Fruit fly (Drosophila melanogaster) whole organism, embryonic: ENCODE measurements around the gene CG8281.

Source experiments
- Ada2b ChIP-seq: fragments of 200-800 bp; sonication (Bioruptor generic); IDR thresholded peaks from 2 replicates; pipeline ENCODE4 v1.3.6; 2022; ENCODE audit warnings: missing biosample characterization, missing genetic modification characterization
- Blimp-1 ChIP-seq: fragments of 200-800 bp; sonication (Bioruptor generic); optimal IDR thresholded peaks from 3 replicates; lab custom pipeline; 2018; ENCODE audit warnings: missing biosample characterization, missing genetic modification characterization, mild to moderate bottlenecking, moderate library complexity, missing genetic modification reagents
- CG11695 ChIP-seq: fragments of 200-800 bp; sonication (Bioruptor generic); IDR thresholded peaks from 3 replicates; pipeline ENCODE4 v1.3.6; 2022; ENCODE audit warnings: missing biosample characterization, missing genetic modification characterization
- CG13296 ChIP-seq: fragments of 200-800 bp; sonication (Bioruptor generic); optimal IDR thresholded peaks from 3 replicates; lab custom pipeline; 2018; ENCODE audit warnings: missing biosample characterization, mild to moderate bottlenecking, missing genetic modification characterization
- CG13424 ChIP-seq: fragments of 200-800 bp; sonication (Bioruptor generic); optimal IDR thresholded peaks from 2 replicates; lab custom pipeline; 2019; ENCODE audit warnings: missing biosample characterization, mild to moderate bottlenecking, missing genetic modification characterization, moderate library complexity
- CG15269 ChIP-seq: fragments of 200-800 bp; sonication (Bioruptor generic); optimal IDR thresholded peaks from 2 replicates; lab custom pipeline; 2018; ENCODE audit warnings: missing biosample characterization, mild to moderate bottlenecking, missing genetic modification characterization, moderate library complexity
- CG16863 ChIP-seq: fragments of 200-800 bp; sonication (Bioruptor generic); optimal IDR thresholded peaks from 3 replicates; lab custom pipeline; 2016; ENCODE audit warnings: missing biosample characterization, missing genetic modification characterization
- CG17829 ChIP-seq: fragments of 200-800 bp; optimal IDR thresholded peaks from 2 replicates; lab custom pipeline; 2019; ENCODE audit warnings: missing biosample characterization, mild to moderate bottlenecking, missing genetic modification characterization, moderate library complexity
- CG18262 ChIP-seq: fragments of 200-800 bp; optimal IDR thresholded peaks from 3 replicates; lab custom pipeline; 2019; ENCODE audit warnings: missing biosample characterization, mild to moderate bottlenecking, missing genetic modification characterization, moderate library complexity
- CG2678 ChIP-seq: fragments of 200-800 bp; sonication (Bioruptor generic); optimal IDR thresholded peaks from 3 replicates; lab custom pipeline; 2019; ENCODE audit warnings: missing biosample characterization, mild to moderate bottlenecking, missing genetic modification characterization, moderate library complexity
- CG34224 ChIP-seq: fragments of 200-800 bp; sonication (Bioruptor generic); IDR thresholded peaks from 3 replicates; pipeline ENCODE4 v1.3.6; 2022; ENCODE audit warnings: missing biosample characterization, missing genetic modification characterization; ENCODE audit not compliant: partially characterized antibody
- CG6683 ChIP-seq: fragments of 200-800 bp; sonication (Bioruptor generic); optimal IDR thresholded peaks from 2 replicates; lab custom pipeline; 2017; ENCODE audit warnings: missing biosample characterization, mild to moderate bottlenecking, missing genetic modification characterization, missing genetic modification reagents
- CG7357 ChIP-seq: fragments of 200-800 bp; sonication (Bioruptor generic); IDR thresholded peaks from 3 replicates; pipeline ENCODE4 v1.3.6; 2022; ENCODE audit warnings: missing biosample characterization, missing genetic modification characterization
- CG7556 ChIP-seq: fragments of 200-800 bp; sonication (Bioruptor generic); optimal IDR thresholded peaks from 2 replicates; lab custom pipeline; 2017; ENCODE audit warnings: missing biosample characterization, mild to moderate bottlenecking, missing genetic modification characterization
- CG8281 ChIP-seq: fragments of 200-800 bp; sonication (Bioruptor generic); optimal IDR thresholded peaks from 2 replicates; lab custom pipeline; 2018; ENCODE audit warnings: missing biosample characterization, mild to moderate bottlenecking, missing genetic modification characterization, moderate library complexity
- CG8290 ChIP-seq, 3 experiments: fragments of 200-800 bp; sonication (Bioruptor generic); optimal IDR thresholded peaks; 2 replicates each; lab custom pipeline; 2016 to 2019; ENCODE audit warnings: missing biosample characterization in 3 of 3, missing genetic modification characterization in 3 of 3, mild to moderate bottlenecking in 2 of 3, moderate library complexity in 1 of 3
- CG8359 ChIP-seq: fragments of 200-800 bp; sonication (Bioruptor generic); optimal IDR thresholded peaks from 2 replicates; lab custom pipeline; 2017; ENCODE audit warnings: missing biosample characterization, mild to moderate bottlenecking, missing genetic modification characterization, borderline replicate concordance
- CTCF ChIP-seq: fragments of 200-800 bp; sonication (Bioruptor generic); optimal IDR thresholded peaks from 2 replicates; lab custom pipeline; 2017; ENCODE audit warnings: missing biosample characterization, mild to moderate bottlenecking, missing genetic modification characterization, moderate library complexity
- E2f2 ChIP-seq: fragments of 200-800 bp; sonication (Bioruptor generic); IDR thresholded peaks from 2 replicates; pipeline ENCODE4 v1.3.6; 2022; ENCODE audit warnings: missing biosample characterization, missing genetic modification characterization
- Elba2 ChIP-seq: fragments of 200-800 bp; sonication (Bioruptor generic); optimal IDR thresholded peaks from 3 replicates; lab custom pipeline; 2016; ENCODE audit warnings: missing biosample characterization, missing genetic modification characterization
- Ets97D ChIP-seq: fragments of 200-800 bp; sonication (Bioruptor generic); optimal IDR thresholded peaks from 3 replicates; lab custom pipeline; 2016; ENCODE audit warnings: missing biosample characterization, missing genetic modification characterization
- GATAe ChIP-seq: fragments of 200-800 bp; sonication (Bioruptor generic); conservative IDR thresholded peaks from 2 replicates; pipeline ENCODE4 v1.3.6; 2022; ENCODE audit warnings: missing biosample characterization, missing genetic modification characterization
- HmgZ ChIP-seq: fragments of 200-800 bp; sonication (Bioruptor generic); optimal IDR thresholded peaks from 2 replicates; lab custom pipeline; 2018; ENCODE audit warnings: missing biosample characterization, mild to moderate bottlenecking, missing genetic modification characterization
- Mad ChIP-seq: fragments of 200-800 bp; sonication (Bioruptor generic); optimal IDR thresholded peaks from 2 replicates; lab custom pipeline; 2016; ENCODE audit warnings: missing biosample characterization, missing genetic modification characterization
- Meics ChIP-seq: fragments of 200-800 bp; sonication (Bioruptor generic); optimal IDR thresholded peaks from 2 replicates; lab custom pipeline; 2017; ENCODE audit warnings: missing biosample characterization, mild to moderate bottlenecking, missing genetic modification characterization
- NC2α ChIP-seq: fragments of 200-800 bp; sonication (Bioruptor generic); optimal IDR thresholded peaks from 2 replicates; lab custom pipeline; 2016; ENCODE audit warnings: missing biosample characterization, missing genetic modification characterization
- Neu2 ChIP-seq: fragments of 200-800 bp; sonication (Bioruptor generic); optimal IDR thresholded peaks from 3 replicates; lab custom pipeline; 2016; ENCODE audit warnings: missing biosample characterization, missing genetic modification characterization, borderline replicate concordance
- Sin3A ChIP-seq: fragments of >200 bp; optimal IDR thresholded peaks from 2 replicates; lab custom pipeline; 2018
- Six4 ChIP-seq: fragments of 200-800 bp; sonication (Bioruptor generic); optimal IDR thresholded peaks from 2 replicates; lab custom pipeline; 2016; ENCODE audit warnings: missing biosample characterization, missing genetic modification characterization
- Usf ChIP-seq: fragments of 200-800 bp; sonication (Bioruptor generic); optimal IDR thresholded peaks from 2 replicates; lab custom pipeline; 2017; ENCODE audit warnings: missing genotype, missing biosample characterization, missing genetic modification characterization
- YL-1 ChIP-seq: fragments of 200-800 bp; sonication (Bioruptor generic); optimal IDR thresholded peaks from 3 replicates; lab custom pipeline; 2017; ENCODE audit warnings: missing biosample characterization, mild to moderate bottlenecking, missing genetic modification characterization
- bigmax ChIP-seq: fragments of 200-800 bp; sonication (Bioruptor generic); optimal IDR thresholded peaks from 2 replicates; lab custom pipeline; 2018; ENCODE audit warnings: missing biosample characterization, mild to moderate bottlenecking, missing genetic modification characterization
- bowl ChIP-seq: fragments of 200-800 bp; sonication (Bioruptor generic); IDR thresholded peaks from 2 replicates; pipeline ENCODE4 v1.3.6; 2022; ENCODE audit warnings: missing biosample characterization, missing genetic modification characterization
- dm ChIP-seq: fragments of 200-800 bp; sonication (Bioruptor generic); optimal IDR thresholded peaks from 3 replicates; lab custom pipeline; 2016; ENCODE audit warnings: missing biosample characterization, missing genetic modification characterization
- fd96Cb ChIP-seq: fragments of 200-800 bp; sonication (Bioruptor generic); optimal IDR thresholded peaks from 2 replicates; lab custom pipeline; 2018; ENCODE audit warnings: missing biosample characterization, mild to moderate bottlenecking, missing genetic modification characterization, moderate library complexity
- fru ChIP-seq: fragments of >200 bp; optimal IDR thresholded peaks from 2 replicates; lab custom pipeline; 2017
- gcm ChIP-seq: fragments of 200-800 bp; sonication (Bioruptor generic); optimal IDR thresholded peaks from 2 replicates; lab custom pipeline; 2019; ENCODE audit warnings: missing biosample characterization, mild to moderate bottlenecking, missing genetic modification characterization, moderate library complexity
- grau ChIP-seq: fragments of 200-800 bp; optimal IDR thresholded peaks from 3 replicates; lab custom pipeline; 2019; ENCODE audit warnings: missing biosample characterization, mild to moderate bottlenecking, missing genetic modification characterization, moderate library complexity
- her ChIP-seq: fragments of 200-800 bp; sonication (Bioruptor generic); optimal IDR thresholded peaks from 2 replicates; lab custom pipeline; 2016; ENCODE audit warnings: missing biosample characterization, missing genetic modification characterization
- lilli ChIP-seq: fragments of 200-800 bp; sonication (Bioruptor generic); optimal IDR thresholded peaks from 3 replicates; lab custom pipeline; 2016; ENCODE audit warnings: missing biosample characterization, missing genetic modification characterization
- lmd ChIP-seq: fragments of 200-800 bp; sonication (Bioruptor generic); IDR thresholded peaks from 2 replicates; pipeline ENCODE4 v1.3.6; 2022; ENCODE audit warnings: missing biosample characterization, missing genetic modification characterization
- pros ChIP-seq: fragments of 200-800 bp; sonication (Bioruptor generic); optimal IDR thresholded peaks from 3 replicates; lab custom pipeline; 2019; ENCODE audit warnings: missing biosample characterization, mild to moderate bottlenecking, missing genetic modification characterization, moderate library complexity
- psq ChIP-seq: fragments of 200-800 bp; sonication (Bioruptor generic); optimal IDR thresholded peaks from 2 replicates; lab custom pipeline; 2017; ENCODE audit warnings: missing biosample characterization, missing genetic modification characterization
- repo ChIP-seq: fragments of 200-800 bp; sonication (Bioruptor generic); optimal IDR thresholded peaks from 2 replicates; lab custom pipeline; 2016; ENCODE audit warnings: missing biosample characterization, missing genetic modification characterization
- rib ChIP-seq: fragments of 200-800 bp; sonication (Bioruptor generic); IDR thresholded peaks from 2 replicates; pipeline ENCODE4 v1.3.6; 2022; ENCODE audit warnings: missing biosample characterization, missing genetic modification characterization
- schlank ChIP-seq: fragments of 200-800 bp; sonication (Bioruptor generic); optimal IDR thresholded peaks from 2 replicates; lab custom pipeline; 2018; ENCODE audit warnings: missing biosample characterization, mild to moderate bottlenecking, missing genetic modification characterization
- tap ChIP-seq: fragments of 200-800 bp; optimal IDR thresholded peaks from 3 replicates; lab custom pipeline; 2019; ENCODE audit warnings: missing biosample characterization, mild to moderate bottlenecking, missing genetic modification characterization, moderate library complexity
- tio ChIP-seq: fragments of 200-800 bp; sonication (Bioruptor generic); optimal IDR thresholded peaks from 2 replicates; lab custom pipeline; 2017; ENCODE audit warnings: missing biosample characterization, missing genetic modification characterization, inconsistent platforms
- unpg ChIP-seq: fragments of 200-800 bp; sonication (Bioruptor generic); optimal IDR thresholded peaks from 3 replicates; lab custom pipeline; 2018; ENCODE audit warnings: missing biosample characterization, mild to moderate bottlenecking, missing genetic modification characterization, moderate library complexity
- z ChIP-seq: fragments of 200-800 bp; sonication (Bioruptor generic); IDR thresholded peaks from 3 replicates; pipeline ENCODE4 v1.3.6; 2022; ENCODE audit warnings: missing biosample characterization, missing genetic modification characterization

CG8281 gene

dm6 chr3L:7911765-7912556 lies at the start of gene CG8281, which contains the start of gene pbl (continued):
- TF ChIP-seq CG34224 (GFP tag; lab: Robert Waterston, UW) (peak; percentile 82), Six4 (GFP tag; lab: Kevin White, UChicago) (peak; percentile 1), HmgZ (peak; percentile 0), NC2α (GFP tag; lab: Kevin White, UChicago) (no peak), E2f2 (peak; percentile 90), CG16863 (GFP tag; lab: Kevin White, UChicago) (peak; percentile 66), rib (no peak; the same call in 1 of the 2 replicates), unpg (GFP tag; lab: Kevin White, UChicago) (peak; percentile 43), CG7556 (GFP tag; lab: Kevin White, UChicago) (peak; percentile 33), CG11695 (peak; percentile 70; the same call in 2 of the 3 replicates), psq (GFP tag; lab: Kevin White, UChicago) (no peak), CG8281 (tag; lab: Kevin White, UChicago) (peak; percentile 100), YL-1 (GFP tag; lab: Kevin White, UChicago) (peak; percentile 68), bigmax (GFP tag; lab: Kevin White, UChicago) (no peak), gcm (no peak), dm (peak; percentile 41), GATAe (GFP tag; lab: Robert Waterston, UW) (no peak), fru (lab: Kevin White, UChicago) (peak; percentile 58), Blimp-1 (peak; percentile 38), grau (peak; percentile 47), Usf (peak; percentile 25), CG15269 (peak; percentile 59), bowl (GFP tag; lab: Robert Waterston, UW) (no peak), CTCF (GFP tag; lab: Kevin White, UChicago) (no peak), Elba2 (GFP tag; lab: Kevin White, UChicago) (no peak), Ada2b (peak; percentile 44; the same call in 1 of the 2 replicates), CG8359 (GFP tag; lab: Kevin White, UChicago) (no peak), tap (no peak), Ets97D (GFP tag; lab: Kevin White, UChicago) (peak; percentile 62), CG18262 (tag; lab: Kevin White, UChicago) (peak; percentile 52), Neu2 (GFP tag; lab: Kevin White, UChicago) (peak; percentile 61), repo (GFP tag; lab: Kevin White, UChicago) (no peak), fd96Cb (tag; lab: Kevin White, UChicago) (peak; percentile 48), tio (GFP tag; lab: Kevin White, UChicago) (no peak), CG13296 (GFP tag; lab: Kevin White, UChicago) (no peak), CG7357 (GFP tag; lab: Robert Waterston, UW) (no peak), Sin3A (lab: Kevin White, UChicago) (peak; percentile 83), lmd (peak; percentile 22; the same call in 1 of the 2 replicates), CG8290 (GFP tag; optimal IDR thresholded peaks at IDR 0.05; lab: Kevin White, UChicago) (no peak), CG8290 (tag; optimal IDR thresholded peaks at IDR 0.05; lab: Kevin White, UChicago) (peak in 1 of 2 experiments; percentile 29), her (GFP tag; lab: Kevin White, UChicago) (no peak), z (GFP tag; lab: Robert Waterston, UW) (no peak), CG2678 (peak; percentile 69), CG6683 (no peak), CG17829 (tag; lab: Kevin White, UChicago) (peak; percentile 67), lilli (GFP tag; lab: Kevin White, UChicago) (peak; percentile 51), CG13424 (tag; lab: Kevin White, UChicago) (peak; percentile 52), pros (GFP tag; lab: Kevin White, UChicago) (no peak), schlank (tag; lab: Kevin White, UChicago) (no peak), Mad (no peak), Meics (GFP tag; lab: Kevin White, UChicago) (peak; percentile 26)
